Worm (Caenorhabditis elegans) whole organism, L1 larva: ENCODE data around the gene srd-16.

Source experiments
- C04F5.9 ChIP-seq: sonication (generic microtip); optimal IDR thresholded peaks from 2 replicates; lab custom pipeline; 2016; ENCODE audit warnings: missing genetic modification characterization, missing compliant biosample characterization
- lin-15B ChIP-seq: fragments of 150-350 bp; sonication (generic microtip); optimal IDR thresholded peaks from 3 replicates; lab custom pipeline; 2014; ENCODE audit warnings: missing biosample characterization, missing genetic modification characterization
- nhr-77 ChIP-seq: fragments of 150-350 bp; optimal IDR thresholded peaks from 2 replicates; lab custom pipeline; 2014; ENCODE audit warnings: missing biosample characterization, missing genetic modification characterization
- unc-62 ChIP-seq: fragments of 150-350 bp; optimal IDR thresholded peaks from 2 replicates; lab custom pipeline; 2014; ENCODE audit warnings: missing biosample characterization, missing genetic modification reagents, missing genetic modification characterization

DNA sequence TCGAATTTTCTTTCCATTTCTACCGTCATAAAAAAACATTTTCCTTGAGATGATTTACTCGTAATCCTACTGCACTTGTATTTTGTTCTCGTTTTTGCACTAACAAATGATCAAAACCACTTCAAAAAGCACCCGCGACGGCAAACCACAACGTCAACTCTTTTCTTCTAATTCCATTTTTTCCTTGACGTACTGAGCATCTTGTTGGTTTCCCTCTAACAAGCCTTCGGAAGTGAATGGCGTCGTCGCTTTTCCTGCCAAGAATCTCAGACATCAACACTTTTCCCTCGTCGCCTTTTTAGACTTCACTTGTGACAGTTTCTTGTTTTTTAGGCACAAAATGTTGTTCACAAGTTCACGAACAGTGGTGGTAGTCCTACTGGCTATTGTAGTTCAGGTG is 12.6 kb upstream of the srd-16 start, which contains the start of gene C04E6.13:
- TF ChIP-seq unc-62 (GFP tag; lab: Kevin White, UChicago) (no peak), C04F5.9 (no peak), nhr-77 (tag; lab: Kevin White, UChicago) (no peak), lin-15B (no peak)
